Fruit fly (Drosophila melanogaster) whole organism, pupa: Measurements from ENCODE around the gene CG34174.
A peak's percentile ranks its signal among the peaks of the same experiment; 100 is the strongest.

Experiments used
- CG32121 ChIP-seq: fragments of 200-800 bp; sonication (Bioruptor generic); IDR thresholded peaks from 2 replicates; pipeline ENCODE4 v1.3.6; 2022; ENCODE audit warnings: missing biosample characterization, missing genetic modification characterization
- CG4496 ChIP-seq: fragments of 200-800 bp; sonication (Bioruptor generic); IDR thresholded peaks from 3 replicates; pipeline ENCODE4 v1.3.6; 2022; ENCODE audit warnings: missing biosample characterization, missing genetic modification characterization
- CG9948 ChIP-seq: fragments of 200-800 bp; sonication (Bioruptor generic); optimal IDR thresholded peaks from 2 replicates; lab custom pipeline; 2018; ENCODE audit warnings: missing biosample characterization, mild to moderate bottlenecking, missing genetic modification characterization, moderate library complexity

DNA sequence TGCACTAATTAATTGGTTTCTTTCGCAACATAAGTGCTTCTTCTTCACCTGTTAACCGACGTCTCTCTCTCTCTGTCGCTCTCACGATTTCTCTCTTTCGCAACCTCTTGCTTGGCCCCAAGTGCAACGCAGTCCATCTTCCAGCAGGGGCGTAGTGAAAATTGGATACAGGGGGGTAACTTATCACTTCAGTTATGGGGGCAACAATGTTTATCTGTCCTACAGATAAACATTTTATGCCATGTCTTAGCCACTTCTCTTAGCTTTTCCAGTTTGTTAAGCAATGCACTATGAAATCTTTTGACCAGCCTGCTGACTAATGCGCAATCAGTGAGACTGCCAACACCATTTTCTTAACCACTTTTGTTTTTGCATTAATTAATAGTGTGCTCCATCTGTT is 13.2 kb downstream of the CG34174 start:
- TF ChIP-seq CG9948 (tag; lab: Kevin White, UChicago) (peak; percentile 59), CG4496 (peak; percentile 87), CG32121 (GFP tag; lab: Robert Waterston, UW) (peak; percentile 82)
